Worm (Caenorhabditis elegans): ENCODE measurements around the gene tig-2.
A peak's percentile ranks its signal among the peaks of the same experiment; 100 is the strongest.

tig-2 gene

DNA sequence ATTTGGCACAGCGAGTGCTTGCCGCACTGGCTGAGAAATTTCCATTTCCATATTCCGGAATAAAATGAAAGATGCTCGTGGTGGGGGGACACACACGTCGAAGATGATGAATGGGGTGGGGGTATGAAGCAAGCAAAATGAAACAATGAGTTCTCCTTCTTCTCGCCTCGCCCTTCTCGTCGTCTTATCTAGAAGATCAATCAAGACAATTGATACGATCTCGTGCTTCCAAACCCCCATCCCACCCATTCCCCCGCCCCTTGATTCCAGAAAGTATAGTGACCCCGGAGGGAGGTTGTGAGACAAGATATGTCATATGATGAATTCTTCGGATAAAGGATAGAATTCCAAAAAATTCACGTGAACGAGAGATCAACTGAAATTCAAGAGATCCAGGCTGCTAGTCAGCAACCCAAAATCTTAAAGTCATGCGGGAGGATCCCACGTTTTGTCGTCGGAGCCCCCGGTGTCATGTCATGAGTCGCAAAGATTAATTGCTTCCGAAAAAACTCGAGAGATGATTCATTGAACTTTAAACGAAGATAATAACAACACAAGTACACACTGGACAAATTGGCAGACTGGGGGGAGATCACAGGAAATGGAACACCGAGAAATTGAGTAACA, 35.4 kb downstream of the tig-2 start (continued):
- TF ChIP-seq sma-9 (GFP tag; optimal IDR thresholded peaks at IDR 0.05) (no peak), sma-9 (tag; optimal IDR thresholded peaks at IDR 0.05) (no peak), peb-1 (tag; optimal IDR thresholded peaks at IDR 0.05) (no peak), aly-2 (tag; optimal IDR thresholded peaks at IDR 0.05) (no peak), nhr-10 (tag; optimal IDR thresholded peaks at IDR 0.05) (no peak), sma-3 (GFP tag; optimal IDR thresholded peaks at IDR 0.05) (no peak), ama-1 (optimal IDR thresholded peaks at IDR 0.05) (no peak), nhr-6 (tag; optimal IDR thresholded peaks at IDR 0.05) (no peak), sem-4 (tag; optimal IDR thresholded peaks at IDR 0.05) (no peak), nhr-237 (tag; optimal IDR thresholded peaks at IDR 0.05) (no peak), fos-1 (tag; optimal IDR thresholded peaks at IDR 0.05) (no peak), mab-5 (tag; optimal IDR thresholded peaks at IDR 0.05) (peak; percentile 20), unc-39 (tag; optimal IDR thresholded peaks at IDR 0.05) (no peak), mdl-1 (tag; optimal IDR thresholded peaks at IDR 0.05) (no peak), lin-39 (tag; optimal IDR thresholded peaks at IDR 0.05) (no peak), nhr-12 (tag; optimal IDR thresholded peaks at IDR 0.05) (no peak), C34F6.9 (tag; optimal IDR thresholded peaks at IDR 0.05) (peak; percentile 8), nhr-11 (tag; optimal IDR thresholded peaks at IDR 0.05) (no peak), snpc-4 (tag; optimal IDR thresholded peaks at IDR 0.05) (no peak), dmd-4 (tag; optimal IDR thresholded peaks at IDR 0.05) (no peak), egl-27 (tag; optimal IDR thresholded peaks at IDR 0.05) (no peak)

DNA sequence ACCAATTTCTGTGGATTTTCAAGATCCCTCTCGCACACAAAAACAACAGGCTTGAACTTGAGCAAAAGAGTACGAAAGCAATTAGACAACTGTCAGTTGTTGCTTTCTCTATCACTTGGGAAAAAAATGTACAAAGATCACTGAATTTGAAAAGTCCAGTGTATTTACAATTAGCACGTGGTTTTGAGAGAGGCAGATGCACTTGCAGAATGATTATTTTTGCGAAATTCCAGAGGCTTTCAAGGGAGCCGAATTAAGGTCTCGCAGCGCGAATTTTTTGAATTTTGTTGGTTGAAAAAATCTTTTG, 36.7 kb downstream of the tig-2 start:
- TF ChIP-seq ama-1 (optimal IDR thresholded peaks at IDR 0.05) (no peak), snpc-4 (tag; optimal IDR thresholded peaks at IDR 0.05) (no peak), nhr-11 (tag; optimal IDR thresholded peaks at IDR 0.05) (no peak), mab-5 (tag; optimal IDR thresholded peaks at IDR 0.05) (no peak), sem-4 (tag; optimal IDR thresholded peaks at IDR 0.05) (no peak), nhr-23 (tag; optimal IDR thresholded peaks at IDR 0.05) (no peak), nhr-12 (tag; optimal IDR thresholded peaks at IDR 0.05) (no peak), R02D3.7 (tag; optimal IDR thresholded peaks at IDR 0.05) (no peak), crh-2 (tag; optimal IDR thresholded peaks at IDR 0.05) (no peak), nhr-129 (tag; optimal IDR thresholded peaks at IDR 0.05) (peak; percentile 62), mdl-1 (tag; optimal IDR thresholded peaks at IDR 0.05) (no peak), nhr-237 (tag; optimal IDR thresholded peaks at IDR 0.05) (no peak), ztf-4 (tag; optimal IDR thresholded peaks at IDR 0.05) (no peak), alr-1 (tag; optimal IDR thresholded peaks at IDR 0.05) (no peak), sma-9 (GFP tag; optimal IDR thresholded peaks at IDR 0.05) (peak; percentile 62), sma-9 (tag; optimal IDR thresholded peaks at IDR 0.05) (no peak), lsy-2 (tag; optimal IDR thresholded peaks at IDR 0.05) (peak in 1 of 2 experiments; percentile 39), sma-3 (GFP tag; optimal IDR thresholded peaks at IDR 0.05) (no peak), peb-1 (tag; optimal IDR thresholded peaks at IDR 0.05) (no peak)

DNA sequence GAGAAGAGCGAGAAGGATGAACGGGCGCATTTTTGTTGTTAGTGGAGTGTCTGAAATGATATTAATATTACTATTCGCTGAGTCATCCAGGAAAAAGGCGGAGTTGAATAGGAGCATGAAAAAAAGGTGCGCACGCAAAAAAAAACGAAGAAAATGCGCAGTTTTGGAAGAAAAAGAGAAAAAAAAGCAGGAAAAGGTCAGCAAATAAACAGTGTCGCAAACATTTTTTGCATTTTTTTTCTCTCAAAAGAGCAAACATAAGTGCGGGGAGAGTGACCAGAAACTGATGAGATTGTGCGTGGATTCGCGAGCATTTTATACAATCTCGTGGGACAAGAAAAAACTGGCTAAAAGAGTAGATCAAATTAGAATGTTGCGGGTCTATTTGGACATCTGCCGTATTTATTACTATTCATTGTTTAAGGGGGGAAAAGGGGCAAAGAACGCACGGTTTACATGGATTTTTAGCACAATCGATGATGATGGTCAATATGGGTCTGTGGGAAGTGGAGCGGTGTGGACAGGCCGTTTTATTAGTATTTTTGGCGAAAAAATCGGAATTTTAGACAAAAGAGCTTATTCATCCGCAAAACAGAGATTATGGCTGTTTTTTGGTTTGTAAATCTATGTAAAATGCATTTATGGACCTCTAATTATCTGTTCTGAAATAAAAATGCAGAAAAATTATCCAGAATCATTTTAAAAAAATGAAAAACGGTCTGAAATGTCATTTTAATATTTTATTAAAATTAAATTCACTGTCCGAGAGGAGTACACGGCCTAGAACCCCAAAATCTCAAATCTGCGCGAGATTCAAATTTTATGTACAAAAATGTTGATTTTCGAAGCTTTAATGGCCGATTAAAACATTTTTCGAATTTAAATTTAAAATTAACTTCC, 37.3 kb downstream of the tig-2 start, which contains the start of gene cpg-8:
cpg-8 (minus strand) TSS at position 51 of the 900 bp plus-strand sequence.
- TF ChIP-seq aly-2 (tag; optimal IDR thresholded peaks at IDR 0.05) (no peak), peb-1 (tag; optimal IDR thresholded peaks at IDR 0.05) (no peak), lin-13 (GFP tag; optimal IDR thresholded peaks at IDR 0.05) (no peak), mab-5 (tag; optimal IDR thresholded peaks at IDR 0.05) (no peak), lsy-2 (tag; optimal IDR thresholded peaks at IDR 0.05) (no peak), C34F6.9 (tag; optimal IDR thresholded peaks at IDR 0.05) (peak; percentile 10), dmd-4 (tag; optimal IDR thresholded peaks at IDR 0.05) (no peak), nhr-10 (tag; optimal IDR thresholded peaks at IDR 0.05) (no peak), nhr-6 (tag; optimal IDR thresholded peaks at IDR 0.05) (no peak), ama-1 (optimal IDR thresholded peaks at IDR 0.05) (no peak), unc-39 (tag; optimal IDR thresholded peaks at IDR 0.05) (no peak), sem-4 (tag; optimal IDR thresholded peaks at IDR 0.05) (no peak), nhr-11 (tag; optimal IDR thresholded peaks at IDR 0.05) (no peak), R02D3.7 (tag; optimal IDR thresholded peaks at IDR 0.05) (no peak), nhr-23 (tag; optimal IDR thresholded peaks at IDR 0.05) (no peak), ceh-82 (tag; optimal IDR thresholded peaks at IDR 0.05) (no peak), nhr-129 (tag; optimal IDR thresholded peaks at IDR 0.05) (no peak), gmeb-1 (tag; optimal IDR thresholded peaks at IDR 0.05) (peak; percentile 64)

DNA sequence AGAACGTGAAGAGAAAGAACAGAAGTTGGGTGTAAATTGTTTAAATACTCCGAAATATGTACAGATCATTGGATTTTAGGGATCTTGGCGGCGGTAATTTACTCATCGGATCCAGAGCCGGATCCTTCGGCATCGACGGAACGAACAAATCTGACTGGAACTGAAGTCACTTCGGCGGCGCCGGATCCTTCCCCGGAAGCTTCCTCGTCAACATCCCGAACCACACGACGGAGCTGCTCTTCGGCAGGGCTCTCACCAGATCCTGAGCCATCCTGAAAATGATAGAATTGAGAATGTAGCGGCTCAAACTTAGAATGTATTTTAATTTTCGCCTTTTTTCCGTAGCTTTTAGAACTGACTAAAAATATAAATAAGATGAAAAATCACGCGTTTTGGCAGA, 38.3 kb downstream of the tig-2 start:
- no peak for TF ChIP-seq zag-1 (tag; optimal IDR thresholded peaks at IDR 0.05)
- TF ChIP-seq ceh-82 (tag; optimal IDR thresholded peaks at IDR 0.05), result no peak
- TF ChIP-seq lin-39 (tag; optimal IDR thresholded peaks at IDR 0.05), result no peak
- no peak for TF ChIP-seq dmd-4 (tag; optimal IDR thresholded peaks at IDR 0.05)
- TF ChIP-seq sma-9 (GFP tag; optimal IDR thresholded peaks at IDR 0.05), result no peak
- no peak for TF ChIP-seq sma-9 (tag; optimal IDR thresholded peaks at IDR 0.05)
- TF ChIP-seq F13H6.1 (tag; optimal IDR thresholded peaks at IDR 0.05), result no peak
